Worm (Caenorhabditis elegans): Measurements from ENCODE around the gene Y49F6B.2.

The Y49F6B.2 gene

ce11 chrII:3471603-3472002 is 31.2 kb upstream of the Y49F6B.2 start, which contains the start of gene Y49F6B.13:
Gene Y49F6B.13, minus strand, starts transcription at chrII:3471703.
- TF ChIP-seq lin-15B (tag; optimal IDR thresholded peaks at IDR 0.05) (no peak), nhr-237 (tag; optimal IDR thresholded peaks at IDR 0.05) (no peak), fos-1 (tag; optimal IDR thresholded peaks at IDR 0.05) (no peak), nhr-25 (tag; optimal IDR thresholded peaks at IDR 0.05) (no peak), nhr-67 (tag; optimal IDR thresholded peaks at IDR 0.05) (no peak), egl-5 (tag; optimal IDR thresholded peaks at IDR 0.05) (no peak), ceh-16 (tag; optimal IDR thresholded peaks at IDR 0.05) (no peak), lin-39 (tag; optimal IDR thresholded peaks at IDR 0.05) (no peak), aly-2 (tag; optimal IDR thresholded peaks at IDR 0.05) (no peak)

DNA sequence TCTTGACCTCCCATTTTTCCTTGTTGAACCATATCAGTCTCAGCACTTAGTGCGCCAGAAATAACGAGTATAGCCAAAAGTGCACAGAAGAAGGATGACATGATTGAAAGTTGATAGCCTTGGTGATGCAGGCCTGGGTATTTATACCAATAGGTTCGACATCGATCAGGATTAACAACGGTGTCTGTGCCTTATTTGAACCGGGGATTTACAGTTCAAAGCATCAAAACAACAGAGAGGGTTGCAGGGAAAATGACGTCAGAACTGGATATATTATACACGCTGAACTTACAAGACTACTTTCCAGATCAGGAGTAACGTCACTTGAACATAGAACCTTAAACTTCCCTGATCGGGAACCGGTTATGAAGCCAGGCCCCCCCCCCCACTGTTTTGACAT is 30.5 kb upstream of the Y49F6B.2 start, which contains the start of gene Y49F6B.12:
Gene Y49F6B.12 (minus strand): TSS at position 101 of the 400 bp plus-strand sequence.
- TF ChIP-seq eor-1 (tag; optimal IDR thresholded peaks at IDR 0.05) (no peak), nhr-43 (tag; optimal IDR thresholded peaks at IDR 0.05; ENCODE audit: poor library complexity, severe bottlenecking) (no peak), nhr-237 (tag; optimal IDR thresholded peaks at IDR 0.05) (no peak), aly-2 (tag; optimal IDR thresholded peaks at IDR 0.05) (no peak), ama-1 (optimal IDR thresholded peaks at IDR 0.05) (no peak), fos-1 (tag; optimal IDR thresholded peaks at IDR 0.05) (no peak), mml-1 (tag; optimal IDR thresholded peaks at IDR 0.05) (no peak), R02D3.7 (tag; optimal IDR thresholded peaks at IDR 0.05) (no peak), nhr-11 (tag; optimal IDR thresholded peaks at IDR 0.05) (no peak), nhr-12 (tag; optimal IDR thresholded peaks at IDR 0.05) (no peak), skn-1 (tag; optimal IDR thresholded peaks at IDR 0.05) (no peak), elt-1 (tag; optimal IDR thresholded peaks at IDR 0.05) (no peak), fkh-10 (GFP tag; optimal IDR thresholded peaks at IDR 0.05) (no peak), nfya-1 (tag; optimal IDR thresholded peaks at IDR 0.05; ENCODE audit: insufficient read depth) (no peak), snpc-4 (tag; optimal IDR thresholded peaks at IDR 0.05) (no peak), ztf-4 (tag; optimal IDR thresholded peaks at IDR 0.05) (no peak), unc-39 (tag; optimal IDR thresholded peaks at IDR 0.05) (no peak), mdl-1 (tag; optimal IDR thresholded peaks at IDR 0.05) (no peak), lin-39 (tag; optimal IDR thresholded peaks at IDR 0.05) (no peak)

DNA sequence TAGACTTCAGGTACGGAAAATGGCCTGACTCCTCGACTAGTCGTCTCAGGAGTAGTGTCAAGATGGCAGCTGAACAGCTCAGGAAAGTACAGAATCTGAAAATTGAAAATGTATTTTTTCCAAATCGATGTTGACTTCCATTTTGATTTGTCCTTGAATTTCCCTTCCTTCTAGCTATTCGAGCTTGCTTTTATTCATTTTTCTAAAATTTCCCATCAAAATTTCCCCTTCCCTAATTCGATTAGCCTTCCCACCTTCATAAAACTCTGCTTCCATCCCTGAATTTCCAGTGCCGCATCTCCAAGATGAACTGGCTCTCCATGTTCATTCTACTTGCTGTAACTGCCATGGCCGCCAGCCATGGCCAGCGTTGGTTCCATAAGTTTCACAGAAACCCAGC is 30.0 kb upstream of the Y49F6B.2 start, which contains the start of gene Y49F6B.6:
Gene Y49F6B.6 (plus strand): TSS at position 301 of the 400 bp plus-strand sequence.
- TF ChIP-seq fkh-2 (tag; optimal IDR thresholded peaks at IDR 0.05) (no peak), lin-39 (tag; optimal IDR thresholded peaks at IDR 0.05) (no peak), ceh-82 (tag; optimal IDR thresholded peaks at IDR 0.05) (no peak), nhr-43 (tag; optimal IDR thresholded peaks at IDR 0.05; ENCODE audit: poor library complexity, severe bottlenecking) (no peak)

DNA sequence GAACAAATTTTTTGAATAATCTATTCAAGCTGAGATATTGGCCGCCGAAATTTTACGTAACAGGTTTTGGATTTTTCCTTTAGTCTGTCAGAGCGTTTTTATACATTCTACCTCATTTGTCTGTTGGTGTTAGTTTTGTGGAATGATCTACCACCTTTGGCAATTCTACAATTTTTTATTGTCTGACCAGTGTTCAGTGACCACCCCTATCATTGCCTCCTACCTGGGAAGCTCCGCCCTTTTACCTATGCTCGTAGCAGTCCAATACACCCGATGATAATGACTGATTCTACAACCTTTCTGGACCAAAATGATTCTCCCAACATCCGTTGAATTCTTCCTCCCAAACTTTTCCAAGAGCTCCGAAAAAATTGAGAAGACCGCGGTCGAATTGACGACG is 29.0 kb upstream of the Y49F6B.2 start, which contains the start of gene sdz-32:
Gene sdz-32 (plus strand): TSS at position 301 of the 400 bp plus-strand sequence.
- TF ChIP-seq nhr-23 (tag; optimal IDR thresholded peaks at IDR 0.05) (no peak), pha-4 (tag; optimal IDR thresholded peaks at IDR 0.05) (no peak), elt-2 (tag; optimal IDR thresholded peaks at IDR 0.05) (no peak), nhr-12 (tag; optimal IDR thresholded peaks at IDR 0.05) (no peak), jun-1 (tag; optimal IDR thresholded peaks at IDR 0.05) (no peak), ceh-16 (tag; optimal IDR thresholded peaks at IDR 0.05) (no peak), nhr-28 (tag; optimal IDR thresholded peaks at IDR 0.05) (no peak), mml-1 (tag; optimal IDR thresholded peaks at IDR 0.05) (no peak), fkh-10 (GFP tag; optimal IDR thresholded peaks at IDR 0.05) (no peak), lin-15B (tag; optimal IDR thresholded peaks at IDR 0.05) (no peak)

- TF ChIP-seq nhr-76 (tag; optimal IDR thresholded peaks at IDR 0.05) = no peak
- TF ChIP-seq egl-5 (tag; optimal IDR thresholded peaks at IDR 0.05) = no peak
- TF ChIP-seq pha-4 (tag; optimal IDR thresholded peaks at IDR 0.05) = no peak
- TF ChIP-seq eor-1 (tag; optimal IDR thresholded peaks at IDR 0.05) = no peak
- TF ChIP-seq nhr-43 (tag; optimal IDR thresholded peaks at IDR 0.05; ENCODE audit: poor library complexity, severe bottlenecking) = no peak
- TF ChIP-seq egl-27 (tag; optimal IDR thresholded peaks at IDR 0.05) = no peak
- TF ChIP-seq hmg-11 (tag; optimal IDR thresholded peaks at IDR 0.05) = no peak
- TF ChIP-seq daf-12 (tag; optimal IDR thresholded peaks at IDR 0.05) = no peak
Observed at ce11 chrII:3476536-3476935, 26.2 kb upstream of the Y49F6B.2 start.

Data from whole organism, L3 larva.